Worm (Caenorhabditis elegans): Measurements from ENCODE around the gene srg-41.

ce11 chrV:11201826-11202565, 40.3 kb upstream of the srg-41 start, which contains the start of gene K10D6.4:
- no peak for TF ChIP-seq W03F9.2 (tag; optimal IDR thresholded peaks at IDR 0.05)
- no peak for TF ChIP-seq him-1 (tag; optimal IDR thresholded peaks at IDR 0.05)
- no peak for TF ChIP-seq dao-5 (tag; optimal IDR thresholded peaks at IDR 0.05)

Data from whole organism, L4/young adult.